Fruit fly (Drosophila melanogaster): Measurements from ENCODE around the gene CG17650.

CG17650 gene

DNA sequence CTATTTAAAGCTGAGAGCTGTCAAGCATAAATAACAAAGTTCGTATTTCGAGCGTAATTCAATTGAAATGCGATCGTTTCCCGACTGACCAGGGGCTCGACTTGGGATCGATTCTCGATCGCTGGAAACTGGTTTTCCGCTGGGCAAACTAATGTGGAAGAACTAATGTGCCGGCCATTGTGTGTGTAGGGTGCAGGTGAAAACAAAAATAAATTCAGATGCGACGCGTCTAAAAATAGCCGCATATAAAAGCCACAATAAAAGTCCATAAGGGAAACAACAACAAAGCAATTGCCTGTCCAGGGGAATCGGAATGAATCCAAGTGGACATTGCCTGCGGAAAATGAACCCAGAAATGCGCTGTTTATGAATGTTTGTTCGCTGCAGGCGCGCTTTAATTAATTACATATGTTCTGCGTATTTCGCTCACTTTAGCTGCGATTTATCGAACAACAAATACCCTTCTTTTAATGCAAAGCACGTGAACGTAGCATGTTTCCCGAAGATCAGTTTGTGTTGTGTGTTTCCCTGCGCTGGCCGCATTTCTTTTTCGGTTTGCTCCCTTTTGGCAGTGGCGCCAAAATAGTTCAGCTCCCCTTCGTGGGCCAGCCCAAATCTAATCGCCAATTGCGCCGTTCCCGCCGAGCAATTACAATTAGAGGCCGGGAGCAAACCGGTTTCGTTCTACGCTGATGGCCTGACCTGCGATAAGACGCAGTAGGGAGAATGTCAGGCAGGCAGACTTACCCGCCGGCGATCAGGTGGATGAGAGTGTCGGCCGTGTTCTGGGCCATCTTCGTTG is 35.6 kb downstream of the CG17650 start:
- TF ChIP-seq Sin3A (optimal IDR thresholded peaks at IDR 0.05) (no peak), h (optimal IDR thresholded peaks at IDR 0.05) (no peak), insv (optimal IDR thresholded peaks at IDR 0.05) (no peak), Myc (optimal IDR thresholded peaks at IDR 0.05) (no peak)

- TF ChIP-seq h (optimal IDR thresholded peaks at IDR 0.05) (no peak), ttk (optimal IDR thresholded peaks at IDR 0.05) (no peak)
Observed at dm6 chr2L:1722260-1722659, 36.6 kb downstream of the CG17650 start.

DNA sequence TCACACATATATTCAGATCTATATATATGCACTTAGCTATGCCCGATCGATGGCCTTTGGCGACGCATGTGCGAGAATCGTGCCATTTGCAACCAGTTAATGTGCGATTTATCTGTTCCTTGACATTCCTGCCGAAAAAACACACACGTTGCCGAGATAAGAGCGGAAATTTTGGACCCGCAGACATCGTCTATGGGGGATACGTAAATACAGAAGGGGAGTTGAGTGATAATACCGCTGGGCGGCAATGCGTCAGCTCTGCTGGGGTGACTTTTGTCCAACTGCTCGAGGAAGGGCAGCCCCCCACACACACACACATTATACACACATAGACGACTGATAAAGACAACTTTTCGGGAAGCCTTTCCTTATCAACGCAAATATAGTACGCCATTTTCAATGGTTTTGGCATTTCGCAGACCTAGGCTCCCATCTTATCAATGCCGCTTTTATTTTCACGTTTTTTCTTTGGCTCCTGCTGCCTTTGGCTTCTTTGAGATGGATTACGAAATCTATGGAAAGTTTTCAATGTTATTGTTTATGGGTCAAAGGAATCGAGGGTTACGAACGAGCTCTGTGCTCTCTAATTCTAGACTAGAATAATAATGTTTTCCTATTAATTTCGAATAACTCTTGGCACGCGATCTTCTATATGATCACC is 37.9 kb downstream of the CG17650 start:
- TF ChIP-seq insv (optimal IDR thresholded peaks at IDR 0.05) (no peak), Sin3A (optimal IDR thresholded peaks at IDR 0.05) (no peak), ttk (optimal IDR thresholded peaks at IDR 0.05) (no peak), psq (optimal IDR thresholded peaks at IDR 0.05) (no peak), Myc (optimal IDR thresholded peaks at IDR 0.05) (no peak), h (optimal IDR thresholded peaks at IDR 0.05) (no peak)

DNA sequence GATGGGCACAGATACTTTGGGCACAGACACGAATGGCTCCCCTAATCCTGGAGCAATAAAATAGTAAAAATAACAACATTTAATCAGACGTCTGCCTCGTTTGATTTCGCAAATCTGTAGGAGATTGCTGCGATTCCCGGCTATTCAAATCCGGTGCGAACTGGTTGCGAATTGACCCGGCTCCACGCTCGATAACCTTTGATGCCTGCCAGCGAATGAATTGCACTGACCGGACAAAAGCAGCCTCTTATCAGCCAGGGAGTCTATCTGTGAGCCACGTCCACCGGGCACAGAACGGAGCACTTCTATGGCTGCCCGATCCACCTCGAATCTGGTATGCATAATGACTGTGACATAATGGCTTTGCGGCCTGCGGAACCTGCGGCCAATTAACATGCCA is 38.9 kb downstream of the CG17650 start:
- TF ChIP-seq Myc (optimal IDR thresholded peaks at IDR 0.05) (no peak), Sin3A (optimal IDR thresholded peaks at IDR 0.05) (no peak), psq (optimal IDR thresholded peaks at IDR 0.05) (no peak), ttk (optimal IDR thresholded peaks at IDR 0.05) (no peak), h (optimal IDR thresholded peaks at IDR 0.05) (no peak), insv (optimal IDR thresholded peaks at IDR 0.05) (no peak)

DNA sequence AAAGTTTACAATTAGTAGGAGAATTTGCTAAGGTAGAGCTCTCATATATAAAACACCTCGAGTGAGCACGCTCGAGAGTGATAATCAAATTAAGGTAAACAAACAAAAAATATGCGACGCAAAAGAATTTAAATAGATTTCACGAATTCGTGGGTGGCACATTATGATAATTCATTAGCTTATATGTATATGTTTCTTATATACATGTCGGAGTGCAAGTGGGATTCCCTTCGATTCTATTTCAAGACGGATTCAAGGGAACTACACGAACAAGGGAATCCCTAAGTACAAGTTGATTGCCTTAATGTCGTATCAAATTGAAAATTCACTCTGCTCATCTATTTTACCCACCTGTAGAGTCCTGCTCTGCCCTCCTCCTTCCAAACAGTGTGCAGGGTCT is 41.6 kb downstream of the CG17650 start:
- TF ChIP-seq Myc (optimal IDR thresholded peaks at IDR 0.05), result no peak
- no peak for TF ChIP-seq Sin3A (optimal IDR thresholded peaks at IDR 0.05)
- TF ChIP-seq psq (optimal IDR thresholded peaks at IDR 0.05), result no peak
- TF ChIP-seq insv (optimal IDR thresholded peaks at IDR 0.05), result no peak
- no peak for TF ChIP-seq ttk (optimal IDR thresholded peaks at IDR 0.05)
- no peak for TF ChIP-seq h (optimal IDR thresholded peaks at IDR 0.05)

dm6 chr2L:1715699-1716333 is 43.1 kb downstream of the CG17650 start, which contains the start of gene frtz:
TSS of gene frtz (minus strand) at chr2L:1715851.
- TF ChIP-seq psq (optimal IDR thresholded peaks at IDR 0.05), result no peak
- TF ChIP-seq Sin3A (optimal IDR thresholded peaks at IDR 0.05), result no peak
- TF ChIP-seq Myc (optimal IDR thresholded peaks at IDR 0.05), result no peak
- TF ChIP-seq h (optimal IDR thresholded peaks at IDR 0.05), result no peak
- TF ChIP-seq ttk (optimal IDR thresholded peaks at IDR 0.05), result no peak
- TF ChIP-seq insv (optimal IDR thresholded peaks at IDR 0.05), result no peak

DNA sequence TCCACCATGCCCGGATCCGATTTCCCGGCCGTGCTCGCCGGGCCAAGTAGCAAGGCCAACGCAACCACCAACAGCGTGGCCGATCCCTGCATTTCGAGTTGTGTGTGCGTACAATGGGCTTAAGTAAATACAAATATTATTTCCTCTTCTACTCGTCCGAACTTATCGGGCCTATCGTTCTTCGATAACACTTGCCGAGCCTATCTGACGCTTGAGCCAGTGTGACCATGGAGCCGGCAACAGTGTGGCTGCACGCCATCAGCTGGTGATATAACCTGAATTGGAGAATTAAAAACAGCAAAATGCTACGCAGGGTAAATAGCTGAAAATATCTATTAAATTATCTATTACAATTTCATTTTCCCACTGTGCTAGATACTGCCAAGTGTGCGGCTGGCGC is 48.7 kb downstream of the CG17650 start, which contains the start of the genes CG17660 and mRpL48:
CG17660 (minus strand) TSS at position 198 of the 400 bp plus-strand sequence.
mRpL48 (plus strand) TSS at position 239 of the 400 bp plus-strand sequence.
- no peak for TF ChIP-seq h (optimal IDR thresholded peaks at IDR 0.05)
- no peak for TF ChIP-seq ttk (optimal IDR thresholded peaks at IDR 0.05)
- TF ChIP-seq psq (optimal IDR thresholded peaks at IDR 0.05), result no peak
- TF ChIP-seq Myc (optimal IDR thresholded peaks at IDR 0.05), result no peak

DNA sequence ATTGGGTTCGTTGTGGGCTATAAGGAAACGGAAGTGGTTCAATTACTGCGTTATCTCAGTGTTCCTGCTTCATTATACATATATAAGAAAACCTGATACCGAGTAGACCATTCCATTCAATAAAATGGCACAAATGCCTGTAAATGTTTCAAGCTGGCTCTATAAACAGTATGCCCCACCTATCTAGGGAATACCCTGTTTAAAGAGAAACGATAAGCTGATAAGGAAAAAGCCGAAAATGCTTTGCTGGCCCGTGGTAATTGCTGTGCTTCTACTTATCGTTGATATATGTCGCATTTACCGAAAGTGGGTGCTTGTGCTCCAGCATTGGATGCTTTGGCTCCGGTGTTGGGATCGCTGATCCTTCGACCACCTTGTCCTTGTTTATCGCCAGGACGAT is 49.6 kb downstream of the CG17650 start:
- TF ChIP-seq h (optimal IDR thresholded peaks at IDR 0.05), result no peak
- TF ChIP-seq Myc (optimal IDR thresholded peaks at IDR 0.05), result no peak
- TF ChIP-seq insv (optimal IDR thresholded peaks at IDR 0.05), result no peak
- TF ChIP-seq ttk (optimal IDR thresholded peaks at IDR 0.05), result no peak
- no peak for TF ChIP-seq psq (optimal IDR thresholded peaks at IDR 0.05)

Data from Kc167 (cell line).